Worm (Caenorhabditis elegans) whole organism, L4/young adult: Measurements from ENCODE around the gene fbxl-5.

Experiments
- W03F9.2 ChIP-seq: fragments of 150-350 bp; optimal IDR thresholded peaks from 2 replicates; lab custom pipeline; 2014; ENCODE audit warnings: missing biosample characterization, missing genetic modification characterization
- dao-5 ChIP-seq: sonication (generic microtip); optimal IDR thresholded peaks from 2 replicates; lab custom pipeline; 2016; ENCODE audit warnings: missing genotype, missing genetic modification characterization, moderate library complexity, missing compliant biosample characterization
- him-1 ChIP-seq: sonication (generic microtip); optimal IDR thresholded peaks from 2 replicates; lab custom pipeline; 2016; ENCODE audit warnings: missing genotype, missing genetic modification reagents, missing genetic modification characterization, missing compliant biosample characterization

ce11 chrV:7745903-7746302 lies 3.2 kb downstream of the fbxl-5 start:
- TF ChIP-seq him-1 = no peak
- no peak for TF ChIP-seq dao-5 (tag; lab: Kevin White, UChicago)
- TF ChIP-seq W03F9.2 (tag; lab: Kevin White, UChicago) = no peak
